Worm (Caenorhabditis elegans) whole organism, early embryonic: Measurements from ENCODE around the gene F57G12.2.

Experiments used
- aly-1 ChIP-seq: sonication (generic microtip); optimal IDR thresholded peaks from 2 replicates; lab custom pipeline; 2016; ENCODE audit warnings: missing genetic modification characterization, missing compliant biosample characterization
- ama-1 ChIP-seq: fragments of 150-350 bp; optimal IDR thresholded peaks from 2 replicates; lab custom pipeline; 2014
- ceh-13 ChIP-seq: fragments of 200-800 bp; sonication (Bioruptor generic); optimal IDR thresholded peaks from 2 replicates; lab custom pipeline; 2018; ENCODE audit warnings: mild to moderate bottlenecking, missing genetic modification characterization, missing compliant biosample characterization
- ceh-36 ChIP-seq: sonication (generic microtip); optimal IDR thresholded peaks from 2 replicates; lab custom pipeline; 2016; ENCODE audit warnings: missing genetic modification characterization, inconsistent platforms, missing compliant biosample characterization
- flt-1 ChIP-seq: fragments of 200-800 bp; sonication (Bioruptor generic); IDR thresholded peaks from 2 replicates; pipeline ENCODE4 v1.3.6; 2022; ENCODE audit warnings: missing genetic modification characterization, missing compliant biosample characterization
- hmg-4 ChIP-seq: fragments of 200-800 bp; sonication (Bioruptor generic); optimal IDR thresholded peaks from 2 replicates; lab custom pipeline; 2018; ENCODE audit warnings: mild to moderate bottlenecking, missing genetic modification characterization, missing compliant biosample characterization
- hnd-1 ChIP-seq: sonication (generic microtip); optimal IDR thresholded peaks from 2 replicates; lab custom pipeline; 2016; ENCODE audit warnings: missing genetic modification characterization, missing compliant biosample characterization
- scrt-1 ChIP-seq: fragments of 200-800 bp; sonication (Bioruptor generic); IDR thresholded peaks from 2 replicates; pipeline ENCODE4 v1.3.6; 2022; ENCODE audit warnings: missing genetic modification characterization, missing compliant biosample characterization
- tbx-11 ChIP-seq: fragments of 200-800 bp; sonication (Bioruptor generic); IDR thresholded peaks from 2 replicates; pipeline ENCODE4 v1.3.6; 2022; ENCODE audit warnings: missing genetic modification characterization, missing compliant biosample characterization
- tra-4 ChIP-seq: sonication (generic microtip); optimal IDR thresholded peaks from 2 replicates; lab custom pipeline; 2017; ENCODE audit warnings: missing genetic modification characterization, missing compliant biosample characterization

- TF ChIP-seq tra-4 (tag; lab: Kevin White, UChicago) = no peak
- no peak for TF ChIP-seq ama-1 (lab: Kevin White, UChicago)
- TF ChIP-seq aly-1 (tag; lab: Kevin White, UChicago) = no peak
- no peak for TF ChIP-seq ceh-36 (tag; lab: Kevin White, UChicago)
- no peak for TF ChIP-seq tbx-11 (GFP tag; lab: Robert Waterston, UW)
- TF ChIP-seq hmg-4 (GFP tag; lab: Kevin White, UChicago) = no peak
- TF ChIP-seq scrt-1 (GFP tag; lab: Robert Waterston, UW) = no peak
- no peak for TF ChIP-seq ceh-13
- no peak for TF ChIP-seq hnd-1 (tag; lab: Kevin White, UChicago)
- TF ChIP-seq flt-1 (GFP tag; lab: Robert Waterston, UW) = no peak
These were observed 38.4 kb upstream of the F57G12.2 start for ce11 chrX:12198298-12198697.
